Worm (Caenorhabditis elegans) whole organism, midembryonic: ENCODE data around the gene Y46G5A.28.

Experiments used
- T22C8.4 ChIP-seq: fragments of 200-800 bp; sonication (Bioruptor generic); IDR thresholded peaks from 2 replicates; pipeline ENCODE4 v1.3.6; 2022; ENCODE audit warnings: missing genetic modification characterization, missing compliant biosample characterization
- flt-1 ChIP-seq: fragments of 200-800 bp; sonication (Bioruptor generic); IDR thresholded peaks from 2 replicates; pipeline ENCODE4 v1.3.6; 2022; ENCODE audit warnings: missing genetic modification characterization, missing compliant biosample characterization
- klf-2 ChIP-seq: fragments of 200-800 bp; sonication (Bioruptor generic); conservative IDR thresholded peaks from 2 replicates; pipeline ENCODE4 v1.3.6; 2022; ENCODE audit warnings: missing genetic modification reagents, missing genetic modification characterization, missing compliant biosample characterization
- med-1 ChIP-seq: sonication (generic microtip); optimal IDR thresholded peaks from 2 replicates; lab custom pipeline; 2017; ENCODE audit warnings: missing genetic modification characterization, mild to moderate bottlenecking, missing compliant biosample characterization, antibody characterized with exemption, missing genetic modification reagents; ENCODE audit not compliant: insufficient read depth
- ztf-29 ChIP-seq: fragments of 200-800 bp; sonication (Bioruptor generic); IDR thresholded peaks from 2 replicates; pipeline ENCODE4 v1.3.6; 2022; ENCODE audit warnings: missing genetic modification reagents, missing genetic modification characterization, missing compliant biosample characterization

ce11 chrII:12847736-12848135 lies 2.5 kb upstream of the Y46G5A.28 start, which contains the start of gene pes-10:
- no peak for TF ChIP-seq T22C8.4 (GFP tag; lab: Robert Waterston, UW)
- no peak for TF ChIP-seq flt-1 (GFP tag; lab: Robert Waterston, UW)
- no peak for TF ChIP-seq ztf-29 (GFP tag; lab: Robert Waterston, UW)
- no peak for TF ChIP-seq klf-2 (GFP tag; lab: Robert Waterston, UW)
- no peak for TF ChIP-seq med-1
